Worm (Caenorhabditis elegans) whole organism, early embryonic: Measurements from ENCODE around the gene F19B2.6.

Source experiments
- B0310.2 ChIP-seq: sonication (generic microtip); optimal IDR thresholded peaks from 2 replicates; lab custom pipeline; 2016; ENCODE audit warnings: mild to moderate bottlenecking, missing genetic modification characterization, missing compliant biosample characterization
- F13C5.2 ChIP-seq: sonication (generic microtip); optimal IDR thresholded peaks from 2 replicates; lab custom pipeline; 2017; ENCODE audit warnings: mild to moderate bottlenecking, missing genetic modification characterization, inconsistent platforms, missing compliant biosample characterization
- aly-1 ChIP-seq: sonication (generic microtip); optimal IDR thresholded peaks from 2 replicates; lab custom pipeline; 2016; ENCODE audit warnings: missing genetic modification characterization, missing compliant biosample characterization
- ama-1 ChIP-seq: fragments of 150-350 bp; optimal IDR thresholded peaks from 2 replicates; lab custom pipeline; 2014
- ceh-13 ChIP-seq: fragments of 200-800 bp; sonication (Bioruptor generic); optimal IDR thresholded peaks from 2 replicates; lab custom pipeline; 2018; ENCODE audit warnings: mild to moderate bottlenecking, missing genetic modification characterization, missing compliant biosample characterization
- ceh-36 ChIP-seq: sonication (generic microtip); optimal IDR thresholded peaks from 2 replicates; lab custom pipeline; 2016; ENCODE audit warnings: missing genetic modification characterization, inconsistent platforms, missing compliant biosample characterization
- ets-7 ChIP-seq: sonication (generic microtip); optimal IDR thresholded peaks from 2 replicates; lab custom pipeline; 2016; ENCODE audit warnings: missing genotype, missing genetic modification characterization, missing compliant biosample characterization
- flt-1 ChIP-seq: fragments of 200-800 bp; sonication (Bioruptor generic); IDR thresholded peaks from 2 replicates; pipeline ENCODE4 v1.3.6; 2022; ENCODE audit warnings: missing genetic modification characterization, missing compliant biosample characterization
- hmbx-1 ChIP-seq: sonication (generic microtip); optimal IDR thresholded peaks from 2 replicates; lab custom pipeline; 2016; ENCODE audit warnings: mild to moderate bottlenecking, missing genetic modification characterization, missing compliant biosample characterization
- hmg-4 ChIP-seq: fragments of 200-800 bp; sonication (Bioruptor generic); optimal IDR thresholded peaks from 2 replicates; lab custom pipeline; 2018; ENCODE audit warnings: mild to moderate bottlenecking, missing genetic modification characterization, missing compliant biosample characterization
- hnd-1 ChIP-seq: sonication (generic microtip); optimal IDR thresholded peaks from 2 replicates; lab custom pipeline; 2016; ENCODE audit warnings: missing genetic modification characterization, missing compliant biosample characterization
- pes-1 ChIP-seq: fragments of 200-800 bp; sonication (Bioruptor generic); IDR thresholded peaks from 2 replicates; pipeline ENCODE4 v1.3.6; 2022; ENCODE audit warnings: missing genetic modification reagents, missing genetic modification characterization, missing compliant biosample characterization
- scrt-1 ChIP-seq: fragments of 200-800 bp; sonication (Bioruptor generic); IDR thresholded peaks from 2 replicates; pipeline ENCODE4 v1.3.6; 2022; ENCODE audit warnings: missing genetic modification characterization, missing compliant biosample characterization
- sea-1 ChIP-seq: fragments of 200-800 bp; sonication (Bioruptor generic); conservative IDR thresholded peaks from 2 replicates; pipeline ENCODE4 v1.3.6; 2022; ENCODE audit warnings: missing genetic modification characterization, missing compliant biosample characterization
- tbx-11 ChIP-seq: fragments of 200-800 bp; sonication (Bioruptor generic); IDR thresholded peaks from 2 replicates; pipeline ENCODE4 v1.3.6; 2022; ENCODE audit warnings: missing genetic modification characterization, missing compliant biosample characterization
- tbx-37 ChIP-seq: fragments of 200-800 bp; sonication (Bioruptor generic); conservative IDR thresholded peaks from 2 replicates; pipeline ENCODE4 v1.3.6; 2022; ENCODE audit warnings: missing genetic modification reagents, missing genetic modification characterization, missing compliant biosample characterization
- tra-4 ChIP-seq: sonication (generic microtip); optimal IDR thresholded peaks from 2 replicates; lab custom pipeline; 2017; ENCODE audit warnings: missing genetic modification characterization, missing compliant biosample characterization

Gene F19B2.6

DNA sequence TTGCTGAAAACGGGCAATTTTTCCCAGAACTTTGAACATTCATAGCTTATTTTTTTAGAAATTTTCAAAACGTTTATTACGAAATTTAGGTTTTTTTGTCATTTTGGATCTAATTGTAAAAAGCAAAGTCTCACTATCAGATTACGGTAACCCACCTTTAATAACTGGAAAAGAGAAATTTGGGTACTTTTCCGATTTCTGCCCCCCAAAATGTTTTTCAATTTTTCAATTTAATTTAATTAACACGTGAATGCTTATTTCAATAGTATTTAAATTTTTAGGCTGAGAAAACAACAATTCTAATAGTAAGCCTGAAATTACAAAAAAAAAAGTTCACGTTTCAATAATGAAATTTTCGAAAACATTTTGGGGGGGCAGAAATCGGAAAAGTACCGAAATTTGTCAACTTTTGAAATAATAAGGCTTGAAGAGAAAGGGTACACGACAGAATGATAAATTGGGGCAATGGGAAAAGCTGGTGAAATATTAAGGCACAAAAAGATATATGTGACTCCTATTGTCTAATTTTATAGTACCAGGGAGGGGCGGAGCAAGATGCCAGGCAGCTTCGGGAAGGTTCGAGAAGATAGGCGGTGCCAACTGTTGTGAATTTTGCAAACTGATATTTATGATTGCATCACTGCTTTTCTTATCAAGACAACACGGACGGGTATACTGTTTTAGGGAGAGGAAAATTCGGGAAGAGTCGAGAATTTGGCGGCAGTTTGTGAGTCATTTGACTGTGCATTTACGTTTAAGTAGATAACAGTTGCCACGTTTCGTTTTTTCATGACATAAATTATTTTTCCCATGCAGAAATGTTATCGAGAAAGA, 6.0 kb downstream of the F19B2.6 start, which contains the start of gene F19B2.5:
Gene F19B2.5, minus strand, starts transcription at position 107 of the 834 bp plus-strand sequence.
- no peak for TF ChIP-seq sea-1
- no peak for TF ChIP-seq tra-4 (tag; lab: Kevin White, UChicago)
- no peak for TF ChIP-seq hmbx-1 (tag; lab: Kevin White, UChicago)
- no peak for TF ChIP-seq pes-1 (GFP tag; lab: Robert Waterston, UW)
- TF ChIP-seq tbx-11 (GFP tag; lab: Robert Waterston, UW): no peak
- no peak for TF ChIP-seq tbx-37 (GFP tag; lab: Robert Waterston, UW)
- TF ChIP-seq ama-1 (lab: Kevin White, UChicago): no peak
- TF ChIP-seq aly-1 (tag; lab: Kevin White, UChicago): no peak
- no peak for TF ChIP-seq ceh-13 (GFP tag; lab: Kevin White, UChicago)
- no peak for TF ChIP-seq ceh-36 (tag; lab: Kevin White, UChicago)
- TF ChIP-seq B0310.2: no peak
- TF ChIP-seq scrt-1: no peak
- TF ChIP-seq hnd-1 (tag; lab: Kevin White, UChicago): no peak
- TF ChIP-seq flt-1 (GFP tag; lab: Robert Waterston, UW): no peak
- no peak for TF ChIP-seq hmg-4 (GFP tag; lab: Kevin White, UChicago)
- TF ChIP-seq F13C5.2 (tag; lab: Kevin White, UChicago): no peak
- no peak for TF ChIP-seq ets-7 (tag; lab: Kevin White, UChicago)

DNA sequence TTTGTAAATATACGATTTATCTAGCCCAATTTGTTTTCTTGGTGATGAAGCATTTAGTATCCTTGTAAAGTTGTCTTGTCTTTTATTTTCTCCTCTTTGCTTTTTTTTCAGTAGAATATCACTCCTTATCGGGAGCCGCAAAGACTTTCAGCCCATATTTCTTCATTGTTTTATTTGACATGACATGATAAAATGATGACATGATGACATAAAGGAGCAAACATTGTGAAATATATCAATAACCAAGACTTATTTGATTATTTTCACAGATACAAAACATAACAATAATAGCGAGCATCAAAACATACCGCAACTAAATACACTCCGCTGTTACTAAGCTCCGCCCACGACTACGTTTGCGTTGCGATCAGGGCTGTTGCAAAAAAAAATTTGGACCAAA, 7.5 kb downstream of the F19B2.6 start:
- TF ChIP-seq tra-4 (tag; lab: Kevin White, UChicago) (no peak), hnd-1 (tag; lab: Kevin White, UChicago) (no peak), sea-1 (no peak), aly-1 (tag; lab: Kevin White, UChicago) (no peak), tbx-37 (GFP tag; lab: Robert Waterston, UW) (no peak), ceh-13 (GFP tag; lab: Kevin White, UChicago) (no peak), hmbx-1 (tag; lab: Kevin White, UChicago) (no peak), scrt-1 (no peak)

DNA sequence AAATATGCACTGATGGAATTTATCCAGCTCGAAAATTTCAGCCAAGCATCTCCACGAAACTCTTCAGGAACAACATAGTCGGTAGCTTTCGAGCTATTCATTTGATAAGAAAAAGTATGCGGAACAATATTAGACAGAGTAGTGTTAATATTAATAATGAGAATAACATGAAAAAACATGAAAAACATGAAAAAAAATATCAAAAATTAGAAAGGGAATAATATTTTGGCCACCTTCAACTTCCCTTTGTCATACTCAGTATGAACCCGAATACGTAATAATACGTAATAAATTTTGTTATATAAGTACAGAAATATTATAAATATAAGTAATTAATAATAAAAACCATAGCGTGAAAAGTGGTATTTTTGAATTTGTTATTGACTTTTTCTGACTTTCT, 13.6 kb downstream of the F19B2.6 start, which contains the start of gene srw-39:
Gene srw-39, minus strand, starts transcription at position 101 of the 400 bp plus-strand sequence.
- TF ChIP-seq aly-1 (tag; lab: Kevin White, UChicago) (no peak), hmg-4 (GFP tag; lab: Kevin White, UChicago) (no peak)

DNA sequence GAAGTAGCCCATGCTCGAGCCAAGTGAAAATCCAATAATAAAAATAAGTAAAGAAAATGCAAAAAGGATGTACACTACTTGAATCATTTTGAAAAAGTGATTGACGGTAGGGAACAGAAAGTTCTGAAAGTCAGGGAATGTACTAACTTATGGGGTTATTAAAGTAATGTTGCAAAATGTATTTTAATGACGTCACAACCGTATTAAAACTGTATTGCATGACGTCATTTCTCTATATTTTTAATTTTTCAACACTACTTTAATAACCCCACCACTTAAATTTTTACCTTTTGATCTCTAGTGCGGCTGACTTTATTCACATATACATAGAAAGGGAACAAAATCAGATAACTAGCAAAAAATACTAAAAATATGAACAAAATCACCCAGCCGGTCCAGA, 24.0 kb downstream of the F19B2.6 start:
- TF ChIP-seq hnd-1 (tag; lab: Kevin White, UChicago) (no peak), B0310.2 (no peak), tbx-37 (GFP tag; lab: Robert Waterston, UW) (no peak), flt-1 (GFP tag; lab: Robert Waterston, UW) (no peak), tbx-11 (GFP tag; lab: Robert Waterston, UW) (no peak), scrt-1 (no peak), sea-1 (no peak), hmg-4 (GFP tag; lab: Kevin White, UChicago) (no peak), ceh-36 (tag; lab: Kevin White, UChicago) (no peak), aly-1 (tag; lab: Kevin White, UChicago) (no peak), ets-7 (tag; lab: Kevin White, UChicago) (no peak), tra-4 (tag; lab: Kevin White, UChicago) (no peak), F13C5.2 (tag; lab: Kevin White, UChicago) (no peak), hmbx-1 (tag; lab: Kevin White, UChicago) (no peak), ama-1 (lab: Kevin White, UChicago) (no peak), pes-1 (GFP tag; lab: Robert Waterston, UW) (no peak), ceh-13 (GFP tag; lab: Kevin White, UChicago) (no peak)

DNA sequence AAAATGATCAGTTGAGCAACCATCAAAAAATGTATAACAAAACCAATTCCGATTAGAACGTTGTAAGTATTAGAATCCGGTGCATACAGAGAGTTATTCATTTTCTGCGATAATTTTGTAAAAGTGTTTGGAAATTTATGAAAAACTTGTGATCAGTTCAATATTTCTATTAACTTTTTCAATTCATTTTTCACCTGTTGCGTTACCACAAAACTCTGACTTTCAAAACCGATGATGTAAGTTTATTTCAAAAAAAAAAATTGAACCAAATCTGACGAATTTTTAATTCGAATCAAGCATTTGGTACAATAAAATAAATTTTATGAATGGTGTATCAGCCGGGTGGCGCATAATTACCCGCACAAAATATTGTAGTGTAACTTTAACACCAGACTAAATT, 28.3 kb downstream of the F19B2.6 start, which contains the start of gene srz-16:
Gene srz-16, minus strand, starts transcription at position 101 of the 400 bp plus-strand sequence.
- TF ChIP-seq F13C5.2 (tag; lab: Kevin White, UChicago): no peak
- no peak for TF ChIP-seq scrt-1
- TF ChIP-seq tra-4 (tag; lab: Kevin White, UChicago): no peak
- no peak for TF ChIP-seq B0310.2
- no peak for TF ChIP-seq hmg-4 (GFP tag; lab: Kevin White, UChicago)
- TF ChIP-seq pes-1 (GFP tag; lab: Robert Waterston, UW): no peak
- no peak for TF ChIP-seq flt-1 (GFP tag; lab: Robert Waterston, UW)
- TF ChIP-seq ets-7 (tag; lab: Kevin White, UChicago): no peak
- no peak for TF ChIP-seq tbx-11 (GFP tag; lab: Robert Waterston, UW)
- TF ChIP-seq sea-1: no peak
- TF ChIP-seq hnd-1 (tag; lab: Kevin White, UChicago): no peak
- TF ChIP-seq hmbx-1 (tag; lab: Kevin White, UChicago): no peak
- TF ChIP-seq ama-1 (lab: Kevin White, UChicago): no peak
- TF ChIP-seq ceh-13 (GFP tag; lab: Kevin White, UChicago): no peak
- TF ChIP-seq aly-1 (tag; lab: Kevin White, UChicago): no peak

DNA sequence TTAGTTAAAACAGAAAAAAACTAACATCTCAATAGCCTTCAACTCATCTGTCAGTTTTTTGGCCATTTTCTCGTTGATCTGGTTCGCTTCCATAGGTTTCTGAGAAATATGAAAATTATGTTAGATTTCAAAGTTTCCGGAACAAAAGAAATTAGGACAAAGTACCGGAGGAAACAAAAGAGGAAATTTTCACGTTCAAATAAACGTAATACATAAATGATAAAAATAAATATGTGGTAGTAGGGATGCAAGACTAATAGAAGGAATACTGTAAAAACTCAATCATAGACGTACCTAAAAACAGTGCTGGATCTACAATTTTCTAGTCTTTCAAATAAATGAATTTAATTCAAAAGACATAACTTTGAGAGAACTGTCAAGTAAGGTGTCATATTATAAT, 30.5 kb downstream of the F19B2.6 start, which contains the start of gene fbxa-116:
Gene fbxa-116, minus strand, starts transcription at position 101 of the 400 bp plus-strand sequence.
- no peak for TF ChIP-seq flt-1 (GFP tag; lab: Robert Waterston, UW)
- no peak for TF ChIP-seq tbx-37 (GFP tag; lab: Robert Waterston, UW)
- no peak for TF ChIP-seq hnd-1 (tag; lab: Kevin White, UChicago)
- no peak for TF ChIP-seq tbx-11 (GFP tag; lab: Robert Waterston, UW)
- no peak for TF ChIP-seq aly-1 (tag; lab: Kevin White, UChicago)
- TF ChIP-seq ceh-13 (GFP tag; lab: Kevin White, UChicago): no peak
- no peak for TF ChIP-seq ceh-36 (tag; lab: Kevin White, UChicago)
- no peak for TF ChIP-seq tra-4 (tag; lab: Kevin White, UChicago)
- TF ChIP-seq F13C5.2 (tag; lab: Kevin White, UChicago): no peak
- no peak for TF ChIP-seq pes-1 (GFP tag; lab: Robert Waterston, UW)
- TF ChIP-seq ama-1 (lab: Kevin White, UChicago): no peak
- no peak for TF ChIP-seq scrt-1
- no peak for TF ChIP-seq hmbx-1 (tag; lab: Kevin White, UChicago)
- no peak for TF ChIP-seq sea-1
- no peak for TF ChIP-seq ets-7 (tag; lab: Kevin White, UChicago)
- no peak for TF ChIP-seq hmg-4 (GFP tag; lab: Kevin White, UChicago)
